Worm (Caenorhabditis elegans) whole organism, late embryonic: Measurements from ENCODE around the gene clec-169.

ENCODE experiments used
- ama-1 ChIP-seq: fragments of 150-350 bp; optimal IDR thresholded peaks from 2 replicates; lab custom pipeline; 2014
- ceh-14 ChIP-seq: sonication (generic microtip); optimal IDR thresholded peaks from 2 replicates; lab custom pipeline; 2016; ENCODE audit warnings: missing genotype, missing genetic modification characterization, missing compliant biosample characterization
- ceh-19 ChIP-seq: fragments of 200-800 bp; sonication (Bioruptor generic); optimal IDR thresholded peaks from 2 replicates; lab custom pipeline; 2018; ENCODE audit warnings: mild to moderate bottlenecking, missing genetic modification characterization, missing compliant biosample characterization
- ceh-22 ChIP-seq: sonication (generic microtip); optimal IDR thresholded peaks from 2 replicates; lab custom pipeline; 2017; ENCODE audit warnings: missing biosample characterization, missing genetic modification characterization
- gmeb-2 ChIP-seq: sonication (generic microtip); optimal IDR thresholded peaks from 2 replicates; lab custom pipeline; 2016; ENCODE audit warnings: missing genetic modification characterization, inconsistent platforms, missing compliant biosample characterization
- hlh-8 ChIP-seq: sonication (generic microtip); optimal IDR thresholded peaks from 2 replicates; lab custom pipeline; 2016; ENCODE audit warnings: missing genotype, missing genetic modification characterization, missing compliant biosample characterization
- nhr-11 ChIP-seq: fragments of 150-350 bp; optimal IDR thresholded peaks from 2 replicates; lab custom pipeline; 2014; ENCODE audit warnings: missing biosample characterization, missing genetic modification characterization
- pqm-1 ChIP-seq: sonication (generic microtip); optimal IDR thresholded peaks from 2 replicates; lab custom pipeline; 2016; ENCODE audit warnings: missing genetic modification characterization, missing compliant biosample characterization
- pros-1 ChIP-seq: fragments of 150-350 bp; optimal IDR thresholded peaks from 2 replicates; lab custom pipeline; 2014; ENCODE audit warnings: missing biosample characterization, missing genetic modification reagents, missing genetic modification characterization
- unc-3 ChIP-seq, 2 experiments: fragments of 200-800 bp in 1 of 2; sonication (Bioruptor generic) in 1 of 2; sonication (generic microtip) in 1 of 2; conservative IDR thresholded peaks in 1 of 2; optimal IDR thresholded peaks in 1 of 2; 2 replicates each; pipeline versions ENCODE4 v1.3.6 to Lab custom; 2016 to 2022; ENCODE audit warnings: missing compliant biosample characterization in 2 of 2, missing genetic modification characterization in 2 of 2, missing genetic modification reagents in 1 of 2

ce11 chrIV:1278945-1279344 lies 17.8 kb downstream of the clec-169 start:
- TF ChIP-seq ceh-14 (tag; lab: Kevin White, UChicago) (peak; percentile 17), pros-1 (no peak), ceh-22 (no peak), ceh-19 (GFP tag; lab: Kevin White, UChicago) (no peak), unc-3 (GFP tag; conservative IDR thresholded peaks at IDR 0.05; lab: Robert Waterston, UW) (no peak), unc-3 (tag; optimal IDR thresholded peaks at IDR 0.05; lab: Kevin White, UChicago) (no peak), hlh-8 (tag; lab: Kevin White, UChicago) (no peak), pqm-1 (tag; lab: Kevin White, UChicago) (no peak), nhr-11 (tag; lab: Kevin White, UChicago) (no peak), ama-1 (lab: Kevin White, UChicago) (no peak), gmeb-2 (tag; lab: Kevin White, UChicago) (no peak)
